Worm (Caenorhabditis elegans) whole organism, early embryonic: ENCODE data around the gene Y50E8A.10.

Experiments
- B0310.2 ChIP-seq: sonication (generic microtip); optimal IDR thresholded peaks from 2 replicates; lab custom pipeline; 2016; ENCODE audit warnings: mild to moderate bottlenecking, missing genetic modification characterization, missing compliant biosample characterization
- F13C5.2 ChIP-seq: sonication (generic microtip); optimal IDR thresholded peaks from 2 replicates; lab custom pipeline; 2017; ENCODE audit warnings: mild to moderate bottlenecking, missing genetic modification characterization, inconsistent platforms, missing compliant biosample characterization
- aly-1 ChIP-seq: sonication (generic microtip); optimal IDR thresholded peaks from 2 replicates; lab custom pipeline; 2016; ENCODE audit warnings: missing genetic modification characterization, missing compliant biosample characterization
- ama-1 ChIP-seq: fragments of 150-350 bp; optimal IDR thresholded peaks from 2 replicates; lab custom pipeline; 2014
- ceh-13 ChIP-seq: fragments of 200-800 bp; sonication (Bioruptor generic); optimal IDR thresholded peaks from 2 replicates; lab custom pipeline; 2018; ENCODE audit warnings: mild to moderate bottlenecking, missing genetic modification characterization, missing compliant biosample characterization
- ceh-36 ChIP-seq: sonication (generic microtip); optimal IDR thresholded peaks from 2 replicates; lab custom pipeline; 2016; ENCODE audit warnings: missing genetic modification characterization, inconsistent platforms, missing compliant biosample characterization
- ets-7 ChIP-seq: sonication (generic microtip); optimal IDR thresholded peaks from 2 replicates; lab custom pipeline; 2016; ENCODE audit warnings: missing genotype, missing genetic modification characterization, missing compliant biosample characterization
- flt-1 ChIP-seq: fragments of 200-800 bp; sonication (Bioruptor generic); IDR thresholded peaks from 2 replicates; pipeline ENCODE4 v1.3.6; 2022; ENCODE audit warnings: missing genetic modification characterization, missing compliant biosample characterization
- hmbx-1 ChIP-seq: sonication (generic microtip); optimal IDR thresholded peaks from 2 replicates; lab custom pipeline; 2016; ENCODE audit warnings: mild to moderate bottlenecking, missing genetic modification characterization, missing compliant biosample characterization
- hmg-4 ChIP-seq: fragments of 200-800 bp; sonication (Bioruptor generic); optimal IDR thresholded peaks from 2 replicates; lab custom pipeline; 2018; ENCODE audit warnings: mild to moderate bottlenecking, missing genetic modification characterization, missing compliant biosample characterization
- hnd-1 ChIP-seq: sonication (generic microtip); optimal IDR thresholded peaks from 2 replicates; lab custom pipeline; 2016; ENCODE audit warnings: missing genetic modification characterization, missing compliant biosample characterization
- pes-1 ChIP-seq: fragments of 200-800 bp; sonication (Bioruptor generic); IDR thresholded peaks from 2 replicates; pipeline ENCODE4 v1.3.6; 2022; ENCODE audit warnings: missing genetic modification reagents, missing genetic modification characterization, missing compliant biosample characterization
- scrt-1 ChIP-seq: fragments of 200-800 bp; sonication (Bioruptor generic); IDR thresholded peaks from 2 replicates; pipeline ENCODE4 v1.3.6; 2022; ENCODE audit warnings: missing genetic modification characterization, missing compliant biosample characterization
- sea-1 ChIP-seq: fragments of 200-800 bp; sonication (Bioruptor generic); conservative IDR thresholded peaks from 2 replicates; pipeline ENCODE4 v1.3.6; 2022; ENCODE audit warnings: missing genetic modification characterization, missing compliant biosample characterization
- tbx-11 ChIP-seq: fragments of 200-800 bp; sonication (Bioruptor generic); IDR thresholded peaks from 2 replicates; pipeline ENCODE4 v1.3.6; 2022; ENCODE audit warnings: missing genetic modification characterization, missing compliant biosample characterization
- tbx-37 ChIP-seq: fragments of 200-800 bp; sonication (Bioruptor generic); conservative IDR thresholded peaks from 2 replicates; pipeline ENCODE4 v1.3.6; 2022; ENCODE audit warnings: missing genetic modification reagents, missing genetic modification characterization, missing compliant biosample characterization
- tra-4 ChIP-seq: sonication (generic microtip); optimal IDR thresholded peaks from 2 replicates; lab custom pipeline; 2017; ENCODE audit warnings: missing genetic modification characterization, missing compliant biosample characterization

Y50E8A.10 gene

ce11 chrV:14788462-14788861, 8.7 kb downstream of the Y50E8A.10 start:
- no peak for TF ChIP-seq aly-1 (tag; lab: Kevin White, UChicago)
- TF ChIP-seq ets-7 (tag; lab: Kevin White, UChicago) = no peak
- TF ChIP-seq ceh-13 (GFP tag; lab: Kevin White, UChicago) = no peak
- no peak for TF ChIP-seq pes-1 (GFP tag; lab: Robert Waterston, UW)
- no peak for TF ChIP-seq hmbx-1

ce11 chrV:14790792-14791191, 11.0 kb downstream of the Y50E8A.10 start:
- no peak for TF ChIP-seq scrt-1 (GFP tag; lab: Robert Waterston, UW)
- TF ChIP-seq ceh-13 (GFP tag; lab: Kevin White, UChicago) = no peak
- TF ChIP-seq ets-7 (tag; lab: Kevin White, UChicago) = no peak
- no peak for TF ChIP-seq tra-4
- TF ChIP-seq ceh-36 (tag; lab: Kevin White, UChicago) = no peak
- TF ChIP-seq aly-1 (tag; lab: Kevin White, UChicago) = no peak
- TF ChIP-seq hmbx-1 = no peak
- no peak for TF ChIP-seq F13C5.2 (tag; lab: Kevin White, UChicago)
- TF ChIP-seq sea-1 (GFP tag; lab: Robert Waterston, UW) = no peak
- TF ChIP-seq flt-1 (GFP tag; lab: Robert Waterston, UW) = no peak
- TF ChIP-seq hmg-4 (GFP tag; lab: Kevin White, UChicago) = no peak
- no peak for TF ChIP-seq tbx-11
- TF ChIP-seq hnd-1 (tag; lab: Kevin White, UChicago) = no peak
- no peak for TF ChIP-seq tbx-37 (GFP tag; lab: Robert Waterston, UW)

- peak; percentile 26 for TF ChIP-seq ceh-36 (tag; lab: Kevin White, UChicago)
- TF ChIP-seq ceh-13 (GFP tag; lab: Kevin White, UChicago) = no peak
Measured at ce11 chrV:14791703-14792102, 11.9 kb downstream of the Y50E8A.10 start.

- no peak for TF ChIP-seq F13C5.2 (tag; lab: Kevin White, UChicago)
- no peak for TF ChIP-seq aly-1 (tag; lab: Kevin White, UChicago)
Measured at ce11 chrV:14792346-14792745, 12.6 kb downstream of the Y50E8A.10 start.

ce11 chrV:14793043-14793442, 13.2 kb downstream of the Y50E8A.10 start:
- TF ChIP-seq aly-1 (tag; lab: Kevin White, UChicago) = no peak
- TF ChIP-seq tbx-37 (GFP tag; lab: Robert Waterston, UW) = no peak

ce11 chrV:14797886-14798285, 18.1 kb downstream of the Y50E8A.10 start:
- no peak for TF ChIP-seq ceh-13 (GFP tag; lab: Kevin White, UChicago)
- TF ChIP-seq hmbx-1 = no peak
- TF ChIP-seq hmg-4 (GFP tag; lab: Kevin White, UChicago) = no peak
- no peak for TF ChIP-seq tbx-11
- TF ChIP-seq sea-1 (GFP tag; lab: Robert Waterston, UW) = no peak
- no peak for TF ChIP-seq ama-1 (lab: Kevin White, UChicago)
- TF ChIP-seq ets-7 (tag; lab: Kevin White, UChicago) = no peak
- TF ChIP-seq tra-4 = no peak
- TF ChIP-seq B0310.2 (tag; lab: Kevin White, UChicago) = no peak

ce11 chrV:14800402-14800801, 20.6 kb downstream of the Y50E8A.10 start:
- no peak for TF ChIP-seq sea-1 (GFP tag; lab: Robert Waterston, UW)
- no peak for TF ChIP-seq hmg-4 (GFP tag; lab: Kevin White, UChicago)
- no peak for TF ChIP-seq scrt-1 (GFP tag; lab: Robert Waterston, UW)
- TF ChIP-seq ceh-13 (GFP tag; lab: Kevin White, UChicago) = no peak
- no peak for TF ChIP-seq B0310.2 (tag; lab: Kevin White, UChicago)
- no peak for TF ChIP-seq pes-1 (GFP tag; lab: Robert Waterston, UW)
- no peak for TF ChIP-seq tbx-11
- TF ChIP-seq tra-4 = no peak
- no peak for TF ChIP-seq F13C5.2 (tag; lab: Kevin White, UChicago)
- no peak for TF ChIP-seq tbx-37 (GFP tag; lab: Robert Waterston, UW)
- no peak for TF ChIP-seq hmbx-1
- TF ChIP-seq ets-7 (tag; lab: Kevin White, UChicago) = no peak

ce11 chrV:14806204-14806737, 26.5 kb downstream of the Y50E8A.10 start:
- TF ChIP-seq sea-1 (GFP tag; lab: Robert Waterston, UW) (no peak), tbx-11 (no peak), tra-4 (no peak), hmg-4 (GFP tag; lab: Kevin White, UChicago) (no peak), F13C5.2 (tag; lab: Kevin White, UChicago) (no peak), B0310.2 (tag; lab: Kevin White, UChicago) (no peak), ceh-36 (tag; lab: Kevin White, UChicago) (no peak), ceh-13 (GFP tag; lab: Kevin White, UChicago) (no peak), hmbx-1 (no peak), flt-1 (GFP tag; lab: Robert Waterston, UW) (no peak), scrt-1 (GFP tag; lab: Robert Waterston, UW) (no peak), pes-1 (GFP tag; lab: Robert Waterston, UW) (no peak), aly-1 (tag; lab: Kevin White, UChicago) (no peak), tbx-37 (GFP tag; lab: Robert Waterston, UW) (no peak), ama-1 (lab: Kevin White, UChicago) (no peak), ets-7 (tag; lab: Kevin White, UChicago) (no peak), hnd-1 (tag; lab: Kevin White, UChicago) (no peak)
